Worm (Caenorhabditis elegans) whole organism, L3 larva: ENCODE results near the gene D1054.5.

Experiments used
- ama-1 ChIP-seq: fragments of 150-350 bp; optimal IDR thresholded peaks from 2 replicates; lab custom pipeline; 2018
- nhr-11 ChIP-seq: fragments of 150-350 bp; optimal IDR thresholded peaks from 2 replicates; lab custom pipeline; 2014; ENCODE audit warnings: missing biosample characterization, missing genetic modification characterization
- unc-39 ChIP-seq: sonication (generic microtip); optimal IDR thresholded peaks from 4 replicates; lab custom pipeline; 2017; ENCODE audit warnings: missing biosample characterization, missing genetic modification characterization

ce11 chrV:10743649-10744048 is 32.7 kb downstream of the D1054.5 start, which contains the start of gene srj-22:
- no peak for TF ChIP-seq unc-39 (tag; lab: Kevin White, UChicago)
- no peak for TF ChIP-seq ama-1
- TF ChIP-seq nhr-11 (tag; lab: Kevin White, UChicago) = no peak
